Worm (Caenorhabditis elegans) whole organism, dauer: ENCODE results near the gene Y76B12C.6.

Source experiments
- unc-62 ChIP-seq: sonication (generic microtip); optimal IDR thresholded peaks from 2 replicates; lab custom pipeline; 2017; ENCODE audit warnings: missing biosample characterization, missing genetic modification reagents, missing genetic modification characterization

Y76B12C.6 gene

DNA sequence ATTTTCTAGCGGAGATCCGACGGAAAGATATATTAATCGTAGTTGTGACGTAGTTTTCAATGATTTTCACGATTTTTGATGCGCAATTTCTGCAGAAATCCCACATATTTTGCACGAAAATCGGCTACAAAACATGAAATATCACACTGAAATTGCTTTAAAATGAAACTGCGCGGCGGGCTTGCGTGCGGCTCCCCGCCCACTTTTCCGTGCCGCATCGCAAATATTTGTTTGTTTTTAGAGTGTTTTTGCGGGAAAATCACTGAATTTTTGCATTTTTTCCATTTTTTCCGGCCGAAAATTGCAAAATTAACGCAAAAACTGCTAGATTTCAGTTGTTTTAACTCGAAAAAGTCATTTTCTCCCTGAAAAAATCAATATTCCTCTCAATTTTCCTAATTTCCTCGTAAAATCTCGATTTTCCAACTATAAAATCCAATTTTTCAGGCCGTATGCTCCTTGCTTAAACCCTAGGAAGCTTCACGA lies at the start of gene Y76B12C.6:
TSS of gene Y76B12C.6 (plus strand) at position 436 of the 486 bp plus-strand sequence.
- TF ChIP-seq unc-62 = no peak

- no peak for TF ChIP-seq unc-62
Observed at ce11 chrIV:1945200-1945599, 36.0 kb upstream of the Y76B12C.6 start.

DNA sequence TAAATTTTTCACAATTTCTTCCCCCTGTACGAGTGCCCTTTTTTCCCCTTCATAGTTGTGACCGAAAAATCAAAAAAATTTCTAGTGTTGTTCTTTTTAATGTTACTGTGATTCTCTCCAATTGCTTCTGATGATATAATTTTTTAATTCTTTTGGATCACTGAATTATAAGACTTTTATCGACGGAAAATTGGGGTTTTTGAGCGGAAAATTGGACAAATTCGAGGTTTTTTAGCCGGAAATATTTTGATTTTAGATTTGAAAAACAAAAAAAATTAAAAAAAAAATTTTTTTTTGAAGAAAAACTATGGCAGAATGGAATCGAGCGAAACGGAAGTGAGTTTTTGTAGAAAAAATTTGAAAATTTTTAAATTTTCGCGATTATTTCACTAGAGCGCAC lies 33.3 kb upstream of the Y76B12C.6 start, which contains the start of gene tsen-54:
TSS of gene tsen-54 (plus strand) at position 301 of the 400 bp plus-strand sequence.
- TF ChIP-seq unc-62 = no peak

DNA sequence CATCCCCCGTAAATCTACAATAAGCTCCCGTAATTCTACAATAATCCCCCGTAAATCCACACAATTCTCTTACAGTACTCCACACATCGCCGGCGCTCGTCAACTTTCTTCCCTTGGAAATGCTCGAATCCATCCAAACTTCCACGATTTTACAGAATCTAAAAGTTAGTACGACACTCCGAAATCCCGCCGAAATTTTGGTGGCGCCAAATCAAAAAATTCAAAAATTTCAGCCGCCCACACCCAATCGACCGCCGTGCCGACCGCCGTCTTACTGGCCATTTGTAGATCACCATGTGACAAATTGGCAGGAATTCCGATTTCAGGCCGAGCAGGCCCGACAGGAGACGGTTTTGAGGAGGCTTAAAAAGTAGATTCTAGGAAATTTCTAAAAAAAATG lies 28.9 kb upstream of the Y76B12C.6 start:
- no peak for TF ChIP-seq unc-62

DNA sequence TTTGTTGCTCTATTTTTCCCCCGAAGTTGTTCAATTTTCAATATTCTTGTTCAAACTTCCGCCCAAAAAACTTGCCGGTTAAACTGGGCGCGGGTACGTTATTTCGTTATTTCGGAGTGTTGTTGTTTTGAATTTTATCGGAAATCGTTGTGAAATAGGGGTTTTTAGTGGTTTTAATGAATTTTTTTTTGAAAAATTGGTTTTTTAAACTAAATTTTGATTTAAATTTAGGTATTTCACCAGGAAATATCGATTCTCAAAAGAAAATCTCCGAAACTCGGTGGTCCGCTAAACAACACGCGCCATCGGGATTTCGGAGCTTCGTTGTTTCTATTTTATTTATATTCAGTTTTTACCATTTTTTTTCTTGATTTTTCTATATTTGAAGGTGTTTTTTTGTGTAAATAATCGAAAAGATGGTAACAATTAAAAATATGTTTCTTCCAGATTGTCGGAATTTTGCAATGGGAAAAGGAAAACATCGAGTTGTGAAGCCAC lies 28.0 kb upstream of the Y76B12C.6 start, which contains the start of gene F52C12.2:
TSS of gene F52C12.2 (plus strand) at position 448 of the 498 bp plus-strand sequence.
- no peak for TF ChIP-seq unc-62

ce11 chrIV:1956411-1956810 lies 24.8 kb upstream of the Y76B12C.6 start, which contains the start of gene F52C12.6:
Gene F52C12.6 (plus strand): TSS chrIV:1956711.
- TF ChIP-seq unc-62 = no peak

- TF ChIP-seq unc-62 = no peak
Observed at ce11 chrIV:1959554-1959953, 21.6 kb upstream of the Y76B12C.6 start, which contains the start of gene tdpo-1. Gene tdpo-1 (plus strand): TSS chrIV:1959854.

DNA sequence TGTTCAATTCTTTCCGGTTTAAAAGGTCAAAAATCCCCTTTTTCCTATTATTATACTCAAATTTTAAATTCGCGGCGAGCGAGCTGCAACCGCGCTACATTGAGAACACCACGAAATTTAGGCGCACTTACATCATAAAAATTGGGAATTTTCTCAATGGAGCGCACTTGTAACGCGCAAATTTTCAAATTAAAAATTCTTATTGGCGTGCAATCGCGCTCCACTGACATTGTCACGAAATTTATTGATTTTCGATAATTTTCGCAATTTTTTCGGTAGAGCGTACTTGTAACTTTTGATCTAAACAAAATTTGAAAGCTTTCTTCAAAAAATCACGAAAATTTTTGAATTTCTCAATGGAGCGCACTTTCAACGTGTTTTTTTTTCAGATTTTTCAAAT lies 17.9 kb upstream of the Y76B12C.6 start, which contains the start of gene ulp-3:
TSS of gene ulp-3 (plus strand) at position 388 of the 400 bp plus-strand sequence.
- TF ChIP-seq unc-62 = no peak

DNA sequence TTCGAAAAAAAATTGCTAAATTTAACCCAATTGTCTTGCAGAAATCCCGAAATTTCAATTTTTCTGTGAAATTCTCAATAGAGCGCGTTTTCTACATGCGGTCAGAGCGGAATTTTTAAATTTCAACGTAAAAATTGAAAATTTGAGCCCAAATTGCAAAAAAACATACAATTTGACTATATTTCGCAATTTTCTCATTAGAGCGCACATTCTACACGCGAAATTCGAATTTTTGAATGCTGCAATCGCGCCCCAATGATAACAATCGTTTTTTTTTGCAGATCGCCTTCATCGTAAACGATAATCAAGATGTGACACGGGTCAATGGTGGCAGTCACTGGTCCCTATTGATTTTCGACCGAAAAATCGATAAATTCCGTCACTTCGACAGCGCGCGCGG lies 17.1 kb upstream of the Y76B12C.6 start:
- TF ChIP-seq unc-62 = no peak

DNA sequence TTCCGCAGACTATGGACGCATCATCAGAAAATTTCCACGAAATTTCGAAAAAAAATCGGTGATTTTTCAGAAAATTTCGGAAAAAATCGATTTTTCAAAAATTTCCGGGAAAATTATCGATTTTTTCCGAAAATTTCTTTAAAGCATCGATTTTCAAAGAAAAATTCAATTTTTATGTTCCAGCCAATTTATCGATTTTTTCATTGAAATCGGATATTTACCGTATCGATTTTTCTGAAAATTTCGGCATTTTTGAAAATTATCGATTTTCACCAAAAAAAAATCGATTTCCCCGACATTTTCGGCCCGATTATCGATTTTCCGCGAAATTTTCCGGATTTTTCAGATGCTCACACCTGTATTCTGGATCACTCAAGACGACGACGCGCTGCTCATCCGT lies 16.1 kb upstream of the Y76B12C.6 start, which contains the start of gene Y48A5A.1:
TSS of gene Y48A5A.1 (plus strand) at position 347 of the 400 bp plus-strand sequence.
- TF ChIP-seq unc-62 = no peak

DNA sequence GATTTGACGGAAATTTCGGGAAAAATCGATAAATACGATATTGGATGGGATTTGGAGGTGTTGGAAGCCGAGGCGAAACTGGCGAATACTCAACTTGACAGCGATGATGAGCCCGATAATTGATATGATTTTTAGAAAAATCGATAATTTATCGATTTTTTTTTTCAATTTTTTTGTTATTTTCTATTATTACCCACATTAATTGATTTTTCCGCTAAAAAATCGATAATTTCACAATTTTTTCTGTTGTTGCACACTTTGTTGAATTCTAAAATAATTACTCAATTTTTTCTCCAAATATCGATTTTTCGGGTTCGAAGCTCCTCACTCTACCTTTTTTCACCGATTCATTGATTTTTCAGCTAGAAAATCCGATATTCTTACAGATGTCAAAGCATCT lies 11.8 kb upstream of the Y76B12C.6 start, which contains the start of gene Y48A5A.3:
TSS of gene Y48A5A.3 (plus strand) at position 385 of the 400 bp plus-strand sequence.
- no peak for TF ChIP-seq unc-62

DNA sequence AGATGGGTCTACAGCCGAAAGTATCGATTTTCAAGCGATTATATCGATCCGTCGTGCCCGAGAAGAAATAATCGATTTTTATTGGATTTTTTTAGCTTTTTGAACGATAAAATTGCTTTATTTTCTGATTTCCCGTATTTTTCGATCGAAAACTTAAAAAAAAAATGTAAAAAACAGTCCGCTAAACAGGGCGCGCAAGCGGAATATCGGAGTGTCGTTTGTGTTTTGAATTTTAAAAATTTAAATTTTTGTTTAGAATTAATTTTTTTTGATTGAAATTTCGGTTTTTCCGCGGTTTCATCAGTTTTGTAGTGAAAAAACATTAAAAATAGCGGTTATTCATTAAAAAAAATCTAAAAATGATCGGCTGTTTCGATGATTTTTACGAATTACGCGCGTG lies 11.0 kb upstream of the Y76B12C.6 start:
- TF ChIP-seq unc-62 = no peak

DNA sequence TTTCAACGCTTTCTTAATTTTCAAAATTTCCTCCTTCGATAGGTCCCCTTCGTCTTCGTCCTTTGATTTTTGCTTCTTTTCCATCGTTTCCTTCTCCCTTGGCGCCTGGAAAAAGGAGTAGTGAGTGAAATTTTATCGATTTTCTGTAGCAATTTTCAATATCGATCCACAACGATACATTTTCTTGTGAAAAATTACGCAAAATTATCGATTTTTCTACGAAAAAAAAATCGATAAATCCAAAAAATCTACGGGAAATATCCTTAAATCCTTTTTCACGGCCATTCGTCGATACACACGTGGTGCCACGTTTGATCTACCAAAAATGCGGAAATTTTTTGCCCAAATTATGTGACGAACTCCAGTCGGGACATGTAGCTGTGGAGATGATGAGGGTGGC lies 10.1 kb upstream of the Y76B12C.6 start:
- no peak for TF ChIP-seq unc-62

DNA sequence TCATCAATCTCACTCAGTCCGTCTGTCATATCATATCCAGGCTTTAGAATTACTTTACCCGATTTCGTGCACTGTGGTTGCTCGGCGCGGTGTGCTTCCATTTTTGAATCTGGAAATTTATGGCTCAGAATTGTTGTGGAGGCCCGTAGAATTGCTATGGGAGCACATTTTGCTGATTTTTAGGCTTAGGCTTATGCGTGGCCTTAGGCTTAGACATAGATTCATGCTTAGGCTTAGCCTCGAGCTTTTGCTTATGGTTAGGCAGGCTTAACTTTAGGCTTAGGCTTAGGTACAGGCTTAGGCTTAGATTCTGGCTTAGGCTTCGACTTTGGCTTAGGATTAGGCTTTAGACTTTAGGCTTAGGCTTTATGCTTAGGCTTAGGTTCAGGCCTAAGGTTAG lies 8.9 kb upstream of the Y76B12C.6 start, which contains the start of gene Y76B12C.4:
TSS of gene Y76B12C.4 (minus strand) at position 101 of the 400 bp plus-strand sequence.
- no peak for TF ChIP-seq unc-62

DNA sequence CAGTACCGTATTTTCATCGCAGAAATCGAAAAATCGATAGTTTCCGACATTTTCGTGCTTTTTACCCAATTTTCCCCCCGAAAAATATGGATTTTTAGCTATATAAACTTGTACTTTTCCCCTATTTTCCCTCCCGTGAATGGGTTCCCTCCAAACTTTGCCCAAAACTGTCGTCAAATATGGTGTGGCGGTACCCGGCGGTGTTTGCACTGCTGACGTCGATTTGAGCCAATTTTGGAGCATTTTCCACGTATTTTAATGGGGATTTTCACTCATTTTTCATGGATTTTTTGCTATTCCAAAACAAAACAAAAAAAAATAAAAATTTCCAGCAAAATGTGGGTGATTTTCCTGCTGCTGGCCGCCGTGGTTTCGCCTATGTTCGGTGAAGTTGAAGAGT lies 7.8 kb upstream of the Y76B12C.6 start, which contains the start of gene Y76B12C.3:
TSS of gene Y76B12C.3 (plus strand) at position 334 of the 400 bp plus-strand sequence.
- no peak for TF ChIP-seq unc-62

ce11 chrIV:1975594-1975993 lies 5.6 kb upstream of the Y76B12C.6 start:
- TF ChIP-seq unc-62 = no peak

DNA sequence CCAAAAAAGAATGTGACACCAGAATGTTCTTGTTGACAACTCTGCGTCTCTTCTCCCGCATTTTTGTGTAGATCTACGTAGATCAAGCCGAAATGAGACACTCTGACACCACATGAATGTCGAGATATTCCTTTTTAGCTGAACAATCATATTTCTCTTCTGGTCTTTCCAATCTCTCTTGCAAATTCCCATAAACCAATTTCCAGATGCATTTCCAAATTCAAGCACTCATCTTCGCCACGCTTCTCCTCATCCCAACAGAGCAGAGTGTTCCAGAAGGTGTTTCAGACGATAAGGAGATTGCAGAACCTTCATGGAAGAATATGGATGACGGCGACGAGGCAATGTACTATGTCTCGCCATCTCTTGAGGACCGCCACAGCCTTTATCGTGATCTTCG lies 1.4 kb upstream of the Y76B12C.6 start, which contains the start of gene Y76B12C.8:
TSS of gene Y76B12C.8 (plus strand) at position 207 of the 400 bp plus-strand sequence.
- no peak for TF ChIP-seq unc-62

- no peak for TF ChIP-seq unc-62
Observed at ce11 chrIV:1990843-1991339, 9.7 kb downstream of the Y76B12C.6 start.
